Fruit fly (Drosophila melanogaster) whole organism, embryonic: ENCODE data around the gene AsnRS.
A peak's percentile ranks its signal among the peaks of the same experiment; 100 is the strongest.

Experiments
- Ada2b ChIP-seq: fragments of 200-800 bp; sonication (Bioruptor generic); IDR thresholded peaks from 2 replicates; pipeline ENCODE4 v1.3.6; 2022; ENCODE audit warnings: missing biosample characterization, missing genetic modification characterization
- Atf6 ChIP-seq: fragments of 200-800 bp; sonication (Bioruptor generic); IDR thresholded peaks from 2 replicates; pipeline ENCODE4 v1.3.6; 2022; ENCODE audit warnings: missing biosample characterization, missing genetic modification characterization
- BEAF-32 ChIP-seq: fragments of 200-800 bp; sonication (Bioruptor generic); optimal IDR thresholded peaks from 3 replicates; lab custom pipeline; 2017; ENCODE audit warnings: missing biosample characterization, missing genetic modification characterization, mild to moderate bottlenecking, moderate library complexity, missing genetic modification reagents
- C15 ChIP-seq: fragments of 200-800 bp; sonication (Bioruptor generic); IDR thresholded peaks from 3 replicates; pipeline ENCODE4 v1.3.6; 2022; ENCODE audit warnings: missing biosample characterization, missing genetic modification characterization
- CG10209 ChIP-seq: fragments of 200-800 bp; sonication (Bioruptor generic); optimal IDR thresholded peaks from 3 replicates; lab custom pipeline; 2017; ENCODE audit warnings: missing biosample characterization, mild to moderate bottlenecking, missing genetic modification characterization, missing genetic modification reagents
- CG12219 ChIP-seq: fragments of 200-800 bp; sonication (Bioruptor generic); optimal IDR thresholded peaks from 3 replicates; lab custom pipeline; 2018; ENCODE audit warnings: missing biosample characterization, mild to moderate bottlenecking, missing genetic modification characterization
- CG12769 ChIP-seq: fragments of 200-800 bp; sonication (Bioruptor generic); optimal IDR thresholded peaks from 2 replicates; lab custom pipeline; 2019; ENCODE audit warnings: missing biosample characterization, mild to moderate bottlenecking, missing genetic modification characterization, moderate library complexity
- CG1647 ChIP-seq: fragments of 200-800 bp; sonication (Bioruptor generic); optimal IDR thresholded peaks from 3 replicates; lab custom pipeline; 2016; ENCODE audit warnings: missing biosample characterization, missing genetic modification characterization
- CG31441 ChIP-seq: fragments of 200-800 bp; sonication (Bioruptor generic); IDR thresholded peaks from 2 replicates; pipeline ENCODE4 v1.3.6; 2022; ENCODE audit warnings: missing biosample characterization, missing genetic modification characterization
- CG34376 ChIP-seq: fragments of 200-800 bp; sonication (Bioruptor generic); optimal IDR thresholded peaks from 2 replicates; lab custom pipeline; 2018; ENCODE audit warnings: missing biosample characterization, mild to moderate bottlenecking, missing genetic modification characterization
- CG4328 ChIP-seq: fragments of 200-800 bp; sonication (Bioruptor generic); optimal IDR thresholded peaks from 3 replicates; lab custom pipeline; 2017; ENCODE audit warnings: missing biosample characterization, missing genetic modification reagents, missing genetic modification characterization
- CG6683 ChIP-seq: fragments of 200-800 bp; sonication (Bioruptor generic); optimal IDR thresholded peaks from 2 replicates; lab custom pipeline; 2017; ENCODE audit warnings: missing biosample characterization, mild to moderate bottlenecking, missing genetic modification characterization, missing genetic modification reagents
- CG6813 ChIP-seq: fragments of 200-800 bp; sonication (Bioruptor generic); optimal IDR thresholded peaks from 2 replicates; lab custom pipeline; 2017; ENCODE audit warnings: missing biosample characterization, missing genetic modification characterization, mild to moderate bottlenecking, moderate library complexity, missing genetic modification reagents
- CG7839 ChIP-seq: fragments of 200-800 bp; sonication (Bioruptor generic); optimal IDR thresholded peaks from 3 replicates; lab custom pipeline; 2018; ENCODE audit warnings: missing biosample characterization, mild to moderate bottlenecking, missing genetic modification characterization, moderate library complexity
- CG8290 ChIP-seq, 3 experiments: fragments of 200-800 bp; sonication (Bioruptor generic); optimal IDR thresholded peaks; 2 replicates each; lab custom pipeline; 2016 to 2019; ENCODE audit warnings: missing biosample characterization in 3 of 3, missing genetic modification characterization in 3 of 3, mild to moderate bottlenecking in 2 of 3, moderate library complexity in 1 of 3
- CG8924 ChIP-seq: fragments of 200-800 bp; optimal IDR thresholded peaks from 3 replicates; lab custom pipeline; 2019; ENCODE audit warnings: missing biosample characterization, mild to moderate bottlenecking, missing genetic modification characterization, moderate library complexity
- CG9609 ChIP-seq: fragments of 200-800 bp; sonication (Bioruptor generic); optimal IDR thresholded peaks from 3 replicates; lab custom pipeline; 2016; ENCODE audit warnings: missing biosample characterization, missing genetic modification characterization
- Dbx ChIP-seq: fragments of 200-800 bp; sonication (Bioruptor generic); IDR thresholded peaks from 3 replicates; pipeline ENCODE4 v1.3.6; 2022; ENCODE audit warnings: missing biosample characterization, missing genetic modification characterization
- Dp ChIP-seq: fragments of 200-800 bp; sonication (Bioruptor generic); optimal IDR thresholded peaks from 2 replicates; lab custom pipeline; 2018; ENCODE audit warnings: missing biosample characterization, mild to moderate bottlenecking, missing genetic modification characterization, moderate library complexity
- Ets65A ChIP-seq: fragments of 200-800 bp; sonication (Bioruptor generic); peaks from one replicate; lab custom pipeline; 2016; ENCODE audit warnings: missing biosample characterization, missing genetic modification characterization
- Fer1 ChIP-seq: fragments of 200-800 bp; sonication (Bioruptor generic); optimal IDR thresholded peaks from 2 replicates; lab custom pipeline; 2017; ENCODE audit warnings: missing biosample characterization, mild to moderate bottlenecking, missing genetic modification characterization
- Gug ChIP-seq: fragments of 200-800 bp; sonication (Bioruptor generic); IDR thresholded peaks from 4 replicates; pipeline ENCODE4 v1.3.6; 2022; ENCODE audit warnings: missing biosample characterization, missing genetic modification characterization
- HLHmδ ChIP-seq: fragments of 200-800 bp; sonication (Bioruptor generic); optimal IDR thresholded peaks from 2 replicates; lab custom pipeline; 2018; ENCODE audit warnings: missing biosample characterization, mild to moderate bottlenecking, missing genetic modification characterization, moderate library complexity
- Hr3 ChIP-seq: fragments of 200-800 bp; sonication (Bioruptor generic); optimal IDR thresholded peaks from 3 replicates; lab custom pipeline; 2016; ENCODE audit warnings: missing biosample characterization, missing genetic modification characterization
- Hsf ChIP-seq: fragments of 200-800 bp; sonication (Bioruptor generic); optimal IDR thresholded peaks from 3 replicates; lab custom pipeline; 2016; ENCODE audit warnings: missing biosample characterization, missing genetic modification characterization
- MBD-R2 ChIP-seq: fragments of 200-800 bp; sonication (Bioruptor generic); IDR thresholded peaks from 2 replicates; pipeline ENCODE4 v1.3.6; 2022; ENCODE audit warnings: missing biosample characterization, missing genetic modification characterization
- Meics ChIP-seq: fragments of 200-800 bp; sonication (Bioruptor generic); optimal IDR thresholded peaks from 2 replicates; lab custom pipeline; 2017; ENCODE audit warnings: missing biosample characterization, mild to moderate bottlenecking, missing genetic modification characterization
- Nf-YA ChIP-seq: fragments of 200-800 bp; sonication (Bioruptor generic); IDR thresholded peaks from 2 replicates; pipeline ENCODE4 v1.3.6; 2022; ENCODE audit warnings: missing biosample characterization, missing genetic modification characterization
- NfI ChIP-seq: fragments of 200-800 bp; sonication (Bioruptor generic); optimal IDR thresholded peaks from 3 replicates; lab custom pipeline; 2018; ENCODE audit warnings: missing biosample characterization, mild to moderate bottlenecking, missing genetic modification characterization, moderate library complexity
- PHDP ChIP-seq: fragments of 200-800 bp; sonication (Bioruptor generic); optimal IDR thresholded peaks from 3 replicates; lab custom pipeline; 2018; ENCODE audit warnings: missing biosample characterization, mild to moderate bottlenecking, missing genetic modification characterization, moderate library complexity
- Poxn ChIP-seq: fragments of 200-800 bp; sonication (Bioruptor generic); IDR thresholded peaks from 2 replicates; pipeline ENCODE4 v1.3.6; 2022; ENCODE audit warnings: missing biosample characterization, missing genetic modification characterization
- Rfx ChIP-seq: fragments of 200-800 bp; sonication (Bioruptor generic); IDR thresholded peaks from 2 replicates; pipeline ENCODE4 v1.3.6; 2022; ENCODE audit warnings: missing biosample characterization, missing genetic modification characterization
- Sox102F ChIP-seq: fragments of 200-800 bp; sonication (Bioruptor generic); optimal IDR thresholded peaks from 2 replicates; lab custom pipeline; 2018; ENCODE audit warnings: missing biosample characterization, mild to moderate bottlenecking, missing genetic modification characterization, moderate library complexity
- Taf1 ChIP-seq: fragments of 200-800 bp; sonication (Bioruptor generic); IDR thresholded peaks from 2 replicates; pipeline ENCODE4 v1.3.6; 2022; ENCODE audit warnings: missing biosample characterization, missing genetic modification characterization
- Xrp1 ChIP-seq: fragments of 200-800 bp; sonication (Bioruptor generic); IDR thresholded peaks from 2 replicates; pipeline ENCODE4 v1.3.6; 2022; ENCODE audit warnings: missing biosample characterization, missing genetic modification characterization
- abd-A ChIP-seq: fragments of 200-800 bp; sonication (Bioruptor generic); optimal IDR thresholded peaks from 3 replicates; lab custom pipeline; 2019; ENCODE audit warnings: missing biosample characterization, mild to moderate bottlenecking, missing genetic modification characterization, moderate library complexity
- br ChIP-seq: fragments of >200 bp; optimal IDR thresholded peaks from 2 replicates; lab custom pipeline; 2017
- disco-r ChIP-seq: fragments of 200-800 bp; sonication (Bioruptor generic); optimal IDR thresholded peaks from 2 replicates; lab custom pipeline; 2016; ENCODE audit warnings: missing biosample characterization, missing genetic modification characterization
- dpn ChIP-seq, 2 experiments: fragments of 200-800 bp; sonication (Bioruptor generic); optimal IDR thresholded peaks; 3 replicates each; lab custom pipeline; 2016; ENCODE audit warnings: missing biosample characterization in 2 of 2, missing genetic modification characterization in 2 of 2
- ems ChIP-seq: fragments of 200-800 bp; sonication (Bioruptor generic); optimal IDR thresholded peaks from 3 replicates; lab custom pipeline; 2016; ENCODE audit warnings: missing biosample characterization, missing genetic modification characterization
- hth ChIP-seq: fragments of >200 bp; optimal IDR thresholded peaks from 2 replicates; lab custom pipeline; 2017; ENCODE audit warnings: inconsistent platforms
- lab ChIP-seq: fragments of 200-800 bp; sonication (Bioruptor generic); optimal IDR thresholded peaks from 3 replicates; lab custom pipeline; 2017; ENCODE audit warnings: missing biosample characterization, missing genetic modification characterization, mild to moderate bottlenecking, moderate library complexity, missing genetic modification reagents
- lilli ChIP-seq: fragments of 200-800 bp; sonication (Bioruptor generic); optimal IDR thresholded peaks from 3 replicates; lab custom pipeline; 2016; ENCODE audit warnings: missing biosample characterization, missing genetic modification characterization
- nmo ChIP-seq: fragments of 200-800 bp; sonication (Bioruptor generic); optimal IDR thresholded peaks from 2 replicates; lab custom pipeline; 2018; ENCODE audit warnings: missing biosample characterization, mild to moderate bottlenecking, missing genetic modification characterization, moderate library complexity
- pho ChIP-seq: fragments of 200-800 bp; sonication (Bioruptor generic); optimal IDR thresholded peaks from 2 replicates; lab custom pipeline; 2016; ENCODE audit warnings: missing biosample characterization, missing genetic modification characterization
- ranshi ChIP-seq: fragments of 200-800 bp; sonication (Bioruptor generic); IDR thresholded peaks from 2 replicates; pipeline ENCODE4 v1.3.6; 2022; ENCODE audit warnings: missing biosample characterization, missing genetic modification characterization
- so ChIP-seq: fragments of 200-800 bp; sonication (Bioruptor generic); IDR thresholded peaks from 3 replicates; pipeline ENCODE4 v1.3.6; 2022; ENCODE audit warnings: missing biosample characterization, missing genetic modification characterization
- tgo ChIP-seq: fragments of 200-800 bp; sonication (Bioruptor generic); IDR thresholded peaks from 3 replicates; pipeline ENCODE4 v1.3.6; 2022; ENCODE audit warnings: missing biosample characterization, missing genetic modification characterization
- ttk ChIP-seq: fragments of 200-800 bp; sonication (Bioruptor generic); IDR thresholded peaks from 2 replicates; pipeline ENCODE4 v2.1.2; 2022; ENCODE audit warnings: missing biosample characterization, missing genetic modification characterization
- usp ChIP-seq: fragments of >200 bp; optimal IDR thresholded peaks from 2 replicates; lab custom pipeline; 2017; ENCODE audit warnings: missing biosample characterization, missing genetic modification characterization
- vvl ChIP-seq: fragments of 200-800 bp; sonication (Bioruptor generic); IDR thresholded peaks from 2 replicates; pipeline ENCODE4 v1.3.6; 2022; ENCODE audit warnings: missing biosample characterization, missing genetic modification characterization
- zen ChIP-seq: fragments of 200-800 bp; sonication (Bioruptor generic); optimal IDR thresholded peaks from 3 replicates; lab custom pipeline; 2018; ENCODE audit warnings: missing biosample characterization, mild to moderate bottlenecking, missing genetic modification characterization, moderate library complexity

Gene AsnRS

DNA sequence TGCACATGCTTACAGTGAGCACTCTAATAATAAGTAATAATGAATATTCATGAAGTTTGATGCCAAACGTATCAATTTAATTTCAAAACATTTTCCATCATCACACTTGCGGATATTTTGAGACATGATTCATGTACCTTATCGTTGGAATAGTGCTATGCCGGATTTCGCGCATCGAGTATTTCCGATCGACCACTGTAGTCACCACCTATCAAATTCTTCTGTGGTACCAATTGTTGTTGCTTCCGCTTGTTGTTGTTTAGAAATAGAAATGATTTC is 9.2 kb upstream of the AsnRS start (continued):
- TF ChIP-seq abd-A (tag; lab: Kevin White, UChicago) (no peak), lilli (GFP tag; lab: Kevin White, UChicago) (peak; percentile 62), Dp (GFP tag; lab: Kevin White, UChicago) (no peak), BEAF-32 (GFP tag; lab: Kevin White, UChicago) (no peak), Gug (GFP tag; lab: Robert Waterston, UW) (peak; percentile 27; the same call in 1 of the 4 replicates), ems (GFP tag; lab: Kevin White, UChicago) (peak; percentile 29), HLHmδ (GFP tag; lab: Kevin White, UChicago) (no peak), lab (GFP tag; lab: Kevin White, UChicago) (peak; percentile 59), CG6813 (GFP tag; lab: Kevin White, UChicago) (peak; percentile 26), Meics (peak; percentile 56), dpn (GFP tag; optimal IDR thresholded peaks at IDR 0.05; lab: Kevin White, UChicago) (peak in 1 of 2 experiments; percentile 0), Ada2b (GFP tag; lab: Robert Waterston, UW) (0 out of 2 replicates have a peak, but pooled peaks have one; percentile 29), CG6683 (GFP tag; lab: Kevin White, UChicago) (peak; percentile 12), Taf1 (GFP tag; lab: Robert Waterston, UW) (peak; percentile 59), Poxn (GFP tag; lab: Robert Waterston, UW) (no peak), CG9609 (GFP tag; lab: Kevin White, UChicago) (peak; percentile 5), br (lab: Kevin White, UChicago) (no peak), CG8290 (GFP tag; optimal IDR thresholded peaks at IDR 0.05; lab: Kevin White, UChicago) (no peak), CG8290 (tag; optimal IDR thresholded peaks at IDR 0.05; lab: Kevin White, UChicago) (peak in 1 of 2 experiments; percentile 76), Dbx (GFP tag; lab: Robert Waterston, UW) (peak; percentile 73; the same call in 2 of the 3 replicates), Sox102F (GFP tag; lab: Kevin White, UChicago) (peak; percentile 31), CG4328 (no peak), Nf-YA (no peak), Rfx (GFP tag; lab: Robert Waterston, UW) (peak; percentile 65), CG12769 (tag; lab: Kevin White, UChicago) (peak; percentile 71), CG1647 (peak; percentile 7), zen (tag; lab: Kevin White, UChicago) (no peak), NfI (GFP tag; lab: Kevin White, UChicago) (peak; percentile 5), CG12219 (GFP tag; lab: Kevin White, UChicago) (peak; percentile 2), Fer1 (GFP tag; lab: Kevin White, UChicago) (peak; percentile 56), usp (GFP tag; lab: Kevin White, UChicago) (no peak), hth (lab: Kevin White, UChicago) (no peak), Xrp1 (GFP tag; lab: Robert Waterston, UW) (peak; percentile 26; the same call in 1 of the 2 replicates), C15 (no peak), tgo (GFP tag; lab: Robert Waterston, UW) (peak; percentile 29; the same call in 2 of the 3 replicates), so (GFP tag; lab: Robert Waterston, UW) (0 out of 3 replicates have a peak, but pooled peaks have one; percentile 26), Hr3 (GFP tag; lab: Kevin White, UChicago) (peak; percentile 2), CG31441 (no peak), disco-r (GFP tag; lab: Kevin White, UChicago) (no peak), PHDP (tag; lab: Kevin White, UChicago) (peak; percentile 26), CG7839 (tag; lab: Kevin White, UChicago) (peak; percentile 65), Hsf (GFP tag; lab: Kevin White, UChicago) (peak; percentile 44), CG8924 (tag; lab: Kevin White, UChicago) (peak; percentile 42), nmo (GFP tag; lab: Kevin White, UChicago) (peak; percentile 25), Atf6 (GFP tag; lab: Robert Waterston, UW) (0 out of 2 replicates have a peak, but pooled peaks have one; percentile 32), MBD-R2 (GFP tag; lab: Robert Waterston, UW) (peak; percentile 33; the same call in 1 of the 2 replicates), pho (GFP tag; lab: Kevin White, UChicago) (peak; percentile 39), Ets65A (peak; percentile 63), ranshi (peak; percentile 64), ttk (GFP tag; lab: Robert Waterston, UW) (no peak), CG34376 (GFP tag; lab: Kevin White, UChicago) (peak; percentile 12), vvl (GFP tag; lab: Robert Waterston, UW) (peak; percentile 24; the same call in 1 of the 2 replicates), CG10209 (GFP tag; lab: Kevin White, UChicago) (peak; percentile 11)
